Worm (Caenorhabditis elegans) whole organism, L1 larva: ENCODE data around the gene egl-10.

ENCODE experiments used
- C04F5.9 ChIP-seq: sonication (generic microtip); optimal IDR thresholded peaks from 2 replicates; lab custom pipeline; 2016; ENCODE audit warnings: missing genetic modification characterization, missing compliant biosample characterization
- ceh-88 ChIP-seq: fragments of 200-800 bp; sonication (Bioruptor generic); IDR thresholded peaks from 2 replicates; pipeline ENCODE4 v1.3.6; 2022; ENCODE audit warnings: missing genetic modification characterization, missing compliant biosample characterization
- ceh-90 ChIP-seq: sonication (generic microtip); optimal IDR thresholded peaks from 2 replicates; lab custom pipeline; 2016; ENCODE audit warnings: missing genetic modification characterization, missing compliant biosample characterization
- dsc-1 ChIP-seq: sonication (generic microtip); optimal IDR thresholded peaks from 2 replicates; lab custom pipeline; 2016; ENCODE audit warnings: mild to moderate bottlenecking, missing genetic modification characterization, missing compliant biosample characterization
- elt-2 ChIP-seq: sonication (generic microtip); optimal IDR thresholded peaks from 2 replicates; lab custom pipeline; 2016; ENCODE audit warnings: missing genetic modification characterization, mild to moderate bottlenecking, inconsistent platforms, missing compliant biosample characterization, missing genetic modification reagents
- ets-5 ChIP-seq: fragments of 200-800 bp; sonication (Bioruptor generic); IDR thresholded peaks from 2 replicates; pipeline ENCODE4 v1.3.6; 2022; ENCODE audit warnings: missing genetic modification characterization, missing compliant biosample characterization
- fos-1 ChIP-seq: fragments of 150-350 bp; optimal IDR thresholded peaks from 2 replicates; lab custom pipeline; 2014; ENCODE audit warnings: missing biosample characterization, missing genetic modification characterization
- hlh-17 ChIP-seq: fragments of 200-800 bp; sonication (Bioruptor generic); optimal IDR thresholded peaks from 2 replicates; lab custom pipeline; 2018; ENCODE audit warnings: missing genetic modification characterization, mild to moderate bottlenecking, missing compliant biosample characterization, moderate library complexity, borderline replicate concordance
- hlh-4 ChIP-seq: sonication (generic microtip); optimal IDR thresholded peaks from 2 replicates; lab custom pipeline; 2016; ENCODE audit warnings: mild to moderate bottlenecking, missing genetic modification characterization, missing compliant biosample characterization
- isw-1 ChIP-seq: fragments of 200-800 bp; sonication (Bioruptor generic); IDR thresholded peaks from 2 replicates; pipeline ENCODE4 v1.3.6; 2022; ENCODE audit warnings: missing genetic modification characterization, missing compliant biosample characterization
- jun-1 ChIP-seq: fragments of 150-350 bp; optimal IDR thresholded peaks from 2 replicates; lab custom pipeline; 2014; ENCODE audit warnings: missing biosample characterization, missing genetic modification reagents, missing genetic modification characterization
- lin-14 ChIP-seq: fragments of 200-800 bp; sonication (Bioruptor generic); optimal IDR thresholded peaks from 2 replicates; lab custom pipeline; 2018; ENCODE audit warnings: mild to moderate bottlenecking, missing genetic modification characterization, moderate library complexity, missing compliant biosample characterization
- lin-15B ChIP-seq: fragments of 150-350 bp; sonication (generic microtip); optimal IDR thresholded peaks from 3 replicates; lab custom pipeline; 2014; ENCODE audit warnings: missing biosample characterization, missing genetic modification characterization
- lin-39 ChIP-seq: fragments of 150-350 bp; optimal IDR thresholded peaks from 2 replicates; lab custom pipeline; 2014; ENCODE audit warnings: missing biosample characterization, missing genetic modification reagents, missing genetic modification characterization
- lsy-2 ChIP-seq, 2 experiments: fragments of 150-350 bp; optimal IDR thresholded peaks; 2 replicates each; lab custom pipeline; 2014; ENCODE audit warnings: missing biosample characterization in 2 of 2, missing genetic modification characterization in 2 of 2
- mef-2 ChIP-seq: fragments of 150-350 bp; optimal IDR thresholded peaks from 2 replicates; lab custom pipeline; 2014; ENCODE audit warnings: missing biosample characterization, missing genetic modification characterization
- nhr-19 ChIP-seq: fragments of 200-800 bp; sonication (Bioruptor generic); conservative IDR thresholded peaks from 2 replicates; pipeline ENCODE4 v1.3.6; 2022; ENCODE audit warnings: missing genetic modification characterization, missing compliant biosample characterization
- nhr-28 ChIP-seq: fragments of 150-350 bp; optimal IDR thresholded peaks from 2 replicates; lab custom pipeline; 2014; ENCODE audit warnings: missing biosample characterization, missing genetic modification characterization
- nhr-47 ChIP-seq: sonication (generic microtip); optimal IDR thresholded peaks from 2 replicates; lab custom pipeline; 2016; ENCODE audit warnings: mild to moderate bottlenecking, missing genetic modification characterization, moderate library complexity, missing compliant biosample characterization
- nhr-76 ChIP-seq: sonication (generic microtip); optimal IDR thresholded peaks from 2 replicates; lab custom pipeline; 2017; ENCODE audit warnings: missing biosample characterization, missing genetic modification characterization
- nhr-84 ChIP-seq: sonication (generic microtip); optimal IDR thresholded peaks from 2 replicates; lab custom pipeline; 2017; ENCODE audit warnings: missing biosample characterization, missing genetic modification characterization
- nhr-85 ChIP-seq: sonication (generic microtip); peaks from one replicate; lab custom pipeline; 2016; ENCODE audit warnings: missing genetic modification characterization, inconsistent platforms, missing compliant biosample characterization
- pax-3 ChIP-seq: fragments of 200-800 bp; sonication (Bioruptor generic); optimal IDR thresholded peaks from 2 replicates; lab custom pipeline; 2018; ENCODE audit warnings: mild to moderate bottlenecking, missing genetic modification characterization, moderate library complexity, missing compliant biosample characterization
- rnt-1 ChIP-seq: sonication (generic microtip); optimal IDR thresholded peaks from 2 replicates; lab custom pipeline; 2016; ENCODE audit warnings: mild to moderate bottlenecking, missing genetic modification characterization, moderate library complexity, missing compliant biosample characterization
- sptf-1 ChIP-seq: fragments of 150-350 bp; optimal IDR thresholded peaks from 2 replicates; lab custom pipeline; 2014; ENCODE audit warnings: missing biosample characterization, missing genetic modification characterization
- tlp-1 ChIP-seq: fragments of 150-350 bp; optimal IDR thresholded peaks from 2 replicates; lab custom pipeline; 2014; ENCODE audit warnings: missing biosample characterization, missing genetic modification characterization
- unc-62 ChIP-seq: fragments of 150-350 bp; optimal IDR thresholded peaks from 2 replicates; lab custom pipeline; 2014; ENCODE audit warnings: missing biosample characterization, missing genetic modification reagents, missing genetic modification characterization
- unc-86 ChIP-seq: sonication (generic microtip); optimal IDR thresholded peaks from 2 replicates; lab custom pipeline; 2016; ENCODE audit warnings: missing genetic modification characterization, missing compliant biosample characterization
- unc-98 ChIP-seq: fragments of 200-800 bp; sonication (Bioruptor generic); IDR thresholded peaks from 2 replicates; pipeline ENCODE4 v1.3.6; 2022; ENCODE audit warnings: missing genetic modification characterization, missing compliant biosample characterization
- xbp-1 ChIP-seq: sonication (generic microtip); optimal IDR thresholded peaks from 2 replicates; lab custom pipeline; 2016; ENCODE audit warnings: missing genetic modification characterization, missing compliant biosample characterization
- zag-1 ChIP-seq: fragments of 150-350 bp; optimal IDR thresholded peaks from 2 replicates; lab custom pipeline; 2014; ENCODE audit warnings: missing biosample characterization, missing genetic modification characterization
- ztf-11 ChIP-seq, 2 experiments: sonication (generic microtip); optimal IDR thresholded peaks; 2 replicates each; lab custom pipeline; 2016 to 2017; ENCODE audit warnings: missing genetic modification characterization in 2 of 2, missing biosample characterization in 1 of 2, missing compliant biosample characterization in 1 of 2

egl-10 gene

DNA sequence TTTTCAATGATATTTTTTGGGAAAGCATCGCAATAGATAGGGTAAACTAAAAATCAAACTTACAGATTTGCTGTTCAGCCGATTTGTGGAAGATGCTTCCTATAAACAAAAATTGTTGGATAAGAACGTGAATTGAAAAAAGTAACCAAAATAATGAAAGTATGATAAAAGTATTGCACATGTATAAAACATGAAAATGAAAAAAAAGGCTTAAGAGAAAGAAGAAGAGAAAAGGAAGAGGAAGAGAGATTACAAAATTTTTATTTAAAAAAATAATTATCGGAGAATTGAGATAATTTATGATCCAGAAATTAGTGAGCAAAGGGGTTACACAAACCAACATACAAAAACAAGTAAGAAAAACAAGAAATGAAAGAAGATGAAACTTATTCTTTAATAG lies 21.4 kb downstream of the egl-10 start, which contains the start of gene pals-37:
Gene pals-37, minus strand, starts transcription at position 101 of the 400 bp plus-strand sequence.
- TF ChIP-seq unc-86 (tag; lab: Kevin White, UChicago) (no peak), C04F5.9 (tag; lab: Kevin White, UChicago) (no peak), hlh-17 (no peak)

DNA sequence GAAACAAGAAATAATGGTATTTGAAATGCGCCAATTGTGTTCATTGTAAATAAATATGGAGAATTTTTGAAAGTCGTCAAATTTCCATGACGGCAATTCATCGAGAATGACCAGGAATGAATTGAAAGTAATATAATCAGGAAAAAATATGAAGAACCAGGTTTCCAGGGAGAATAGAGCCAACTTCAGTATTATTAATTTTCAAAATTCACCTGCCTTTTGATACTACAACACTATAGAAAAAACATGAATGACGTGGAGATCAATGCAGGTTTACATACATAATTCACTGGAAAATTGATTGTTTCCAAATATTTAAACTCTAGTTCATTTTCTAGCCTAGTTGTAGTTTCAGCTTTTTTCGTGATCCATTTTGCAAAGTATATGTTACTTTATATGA lies 29.1 kb downstream of the egl-10 start, which contains the start of gene srh-25:
Gene srh-25, minus strand, starts transcription at position 101 of the 400 bp plus-strand sequence.
- no peak for TF ChIP-seq jun-1 (tag; lab: Kevin White, UChicago)
- TF ChIP-seq nhr-28 (tag; lab: Kevin White, UChicago): no peak
- peak; percentile 60 for TF ChIP-seq hlh-4 (tag; lab: Kevin White, UChicago)
- no peak for TF ChIP-seq ets-5 (GFP tag; lab: Robert Waterston, UW)

DNA sequence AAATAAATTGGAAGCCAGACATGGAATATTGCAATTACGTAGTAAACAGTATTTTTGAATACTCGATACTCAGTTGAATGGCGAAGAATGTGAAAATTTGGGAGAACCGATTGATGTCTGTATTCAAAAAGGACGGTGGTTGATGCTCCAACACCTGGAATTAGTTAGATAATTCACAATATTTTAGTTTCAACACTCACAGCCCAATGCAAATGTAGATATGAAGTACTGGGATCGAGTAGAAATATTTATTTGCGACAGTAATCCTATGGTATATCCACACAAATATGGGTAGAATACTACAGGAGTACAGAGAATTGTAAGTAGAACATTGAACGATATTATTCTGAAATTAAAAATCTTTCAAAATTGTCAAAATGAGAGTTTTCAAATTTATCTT lies 29.7 kb downstream of the egl-10 start:
- TF ChIP-seq unc-98 (GFP tag; lab: Robert Waterston, UW) (no peak), zag-1 (no peak), nhr-28 (tag; lab: Kevin White, UChicago) (no peak), isw-1 (GFP tag; lab: Robert Waterston, UW) (no peak), lin-15B (no peak), ceh-88 (no peak), unc-62 (GFP tag; lab: Kevin White, UChicago) (no peak), xbp-1 (tag; lab: Kevin White, UChicago) (no peak), pax-3 (tag; lab: Kevin White, UChicago) (no peak), nhr-84 (tag; lab: Kevin White, UChicago) (no peak), nhr-47 (tag; lab: Kevin White, UChicago) (no peak), lin-39 (no peak), elt-2 (no peak), mef-2 (tag; lab: Kevin White, UChicago) (no peak)

DNA sequence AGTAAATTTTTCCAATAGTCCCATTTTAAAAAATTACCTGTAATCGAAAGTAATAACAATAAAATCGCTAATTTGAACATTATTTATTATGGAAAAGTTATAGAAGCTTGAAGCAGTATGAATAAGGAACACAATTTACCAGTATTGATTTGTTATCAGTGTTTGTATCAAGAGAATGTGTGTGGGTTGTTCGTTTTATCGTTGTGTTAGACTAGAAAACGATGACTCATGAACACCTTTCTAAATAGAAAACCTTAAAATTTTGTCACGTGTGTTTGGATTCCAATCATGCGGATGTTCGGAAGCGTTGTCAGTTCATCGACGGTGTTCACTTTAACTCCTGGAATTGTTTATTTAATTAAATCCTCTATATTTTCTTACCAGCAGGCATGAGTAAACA lies 30.7 kb downstream of the egl-10 start, which contains the start of gene C54D10.13:
Gene C54D10.13, minus strand, starts transcription at position 179 of the 400 bp plus-strand sequence.
- TF ChIP-seq pax-3 (tag; lab: Kevin White, UChicago) (no peak), lsy-2 (tag; optimal IDR thresholded peaks at IDR 0.05; lab: Kevin White, UChicago) (no peak), ets-5 (GFP tag; lab: Robert Waterston, UW) (no peak), nhr-19 (GFP tag; lab: Robert Waterston, UW) (no peak), unc-62 (GFP tag; lab: Kevin White, UChicago) (no peak), fos-1 (tag; lab: Kevin White, UChicago) (no peak), rnt-1 (no peak), nhr-85 (tag; lab: Kevin White, UChicago) (no peak), lin-14 (no peak), ceh-90 (tag; lab: Kevin White, UChicago) (no peak)

DNA sequence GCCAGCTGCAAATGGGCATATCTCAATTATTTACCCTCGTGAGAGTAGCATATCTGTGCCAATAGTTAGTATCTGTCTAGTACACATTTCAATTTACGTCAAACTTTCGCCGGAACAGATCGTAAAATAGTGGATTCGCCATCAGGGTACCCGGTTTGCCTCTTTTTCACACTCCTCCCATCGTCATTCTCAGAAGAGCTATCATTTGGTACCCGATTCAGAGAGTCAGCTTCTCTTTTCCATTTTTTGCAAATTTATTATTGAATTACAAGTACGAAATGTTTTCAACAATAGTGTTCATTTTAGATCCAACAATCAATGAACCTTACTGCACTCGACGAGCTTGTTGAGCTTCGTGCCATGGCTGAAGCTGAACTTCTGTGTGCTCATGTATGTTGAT lies 33.8 kb downstream of the egl-10 start, which contains the start of gene C54D10.5:
Gene C54D10.5, plus strand, starts transcription at position 301 of the 400 bp plus-strand sequence.
- TF ChIP-seq isw-1 (GFP tag; lab: Robert Waterston, UW): no peak

DNA sequence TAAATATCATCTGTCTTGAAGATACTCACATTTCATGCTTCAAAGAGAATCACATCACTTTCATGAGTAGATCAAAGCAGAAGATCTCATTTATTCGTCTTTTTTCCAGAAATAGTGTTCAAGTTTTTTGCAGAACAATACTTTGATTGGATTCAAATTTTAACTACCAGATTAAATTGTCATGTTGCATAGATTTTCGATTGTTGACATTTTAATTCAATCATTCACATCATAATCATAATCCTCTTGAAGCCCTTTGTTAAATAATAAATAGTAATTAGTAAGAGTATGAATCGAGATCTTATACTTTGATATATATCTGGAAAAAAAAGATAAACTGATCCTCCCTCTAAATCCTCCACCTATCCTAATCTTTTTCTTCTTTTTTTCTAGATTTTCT lies 35.0 kb downstream of the egl-10 start:
- TF ChIP-seq xbp-1 (tag; lab: Kevin White, UChicago) (no peak), nhr-76 (tag; lab: Kevin White, UChicago) (no peak), tlp-1 (no peak), dsc-1 (tag; lab: Kevin White, UChicago) (peak; percentile 51), ztf-11 (tag; optimal IDR thresholded peaks at IDR 0.05; lab: Kevin White, UChicago) (no peak), sptf-1 (tag; lab: Kevin White, UChicago) (no peak), pax-3 (tag; lab: Kevin White, UChicago) (peak; percentile 70)
- TF ChIP-seq, all 84 proteins: peak for 2
